Worm (Caenorhabditis elegans): ENCODE measurements around the gene fbxa-63.

ce11 chrIII:1293135-1293534 is 49.8 kb downstream of the fbxa-63 start, which contains the start of gene fbxa-36:
- TF ChIP-seq ceh-6 (GFP tag; optimal IDR thresholded peaks at IDR 0.05), result no peak
- no peak for TF ChIP-seq fkh-6 (tag; optimal IDR thresholded peaks at IDR 0.05)
- no peak for TF ChIP-seq sox-4 (tag; optimal IDR thresholded peaks at IDR 0.05)
- no peak for TF ChIP-seq hlh-30 (tag; optimal IDR thresholded peaks at IDR 0.05; ENCODE audit: insufficient read depth)
- TF ChIP-seq unc-55 (GFP tag; optimal IDR thresholded peaks at IDR 0.05), result no peak
- TF ChIP-seq hlh-6 (tag; optimal IDR thresholded peaks at IDR 0.05), result no peak
- no peak for TF ChIP-seq pha-2 (tag; optimal IDR thresholded peaks at IDR 0.05)
- TF ChIP-seq pqm-1 (tag; optimal IDR thresholded peaks at IDR 0.05), result no peak
- TF ChIP-seq ttx-3 (tag; optimal IDR thresholded peaks at IDR 0.05), result no peak
- TF ChIP-seq ceh-19 (GFP tag; optimal IDR thresholded peaks at IDR 0.05), result no peak
- TF ChIP-seq ceh-34 (tag; optimal IDR thresholded peaks at IDR 0.05), result no peak
- TF ChIP-seq fkh-10 (GFP tag; optimal IDR thresholded peaks at IDR 0.05), result no peak
